Worm (Caenorhabditis elegans) whole organism, L1 larva: ENCODE results near the gene tpst-1.

Experiments
- aly-2 ChIP-seq: fragments of 150-350 bp; optimal IDR thresholded peaks from 2 replicates; lab custom pipeline; 2014; ENCODE audit warnings: missing biosample characterization, missing genetic modification characterization
- fkh-4 ChIP-seq: sonication (generic microtip); optimal IDR thresholded peaks from 2 replicates; lab custom pipeline; 2016; ENCODE audit warnings: missing compliant biosample characterization, missing genetic modification characterization, borderline replicate concordance
- lin-15B ChIP-seq: fragments of 150-350 bp; sonication (generic microtip); optimal IDR thresholded peaks from 3 replicates; lab custom pipeline; 2014; ENCODE audit warnings: missing biosample characterization, missing genetic modification characterization
- lin-39 ChIP-seq: fragments of 150-350 bp; optimal IDR thresholded peaks from 2 replicates; lab custom pipeline; 2014; ENCODE audit warnings: missing biosample characterization, missing genetic modification reagents, missing genetic modification characterization
- nhr-11 ChIP-seq: fragments of 150-350 bp; optimal IDR thresholded peaks from 2 replicates; lab custom pipeline; 2014; ENCODE audit warnings: missing biosample characterization, missing genetic modification characterization
- nhr-77 ChIP-seq: fragments of 150-350 bp; optimal IDR thresholded peaks from 2 replicates; lab custom pipeline; 2014; ENCODE audit warnings: missing biosample characterization, missing genetic modification characterization
- pqm-1 ChIP-seq: sonication (generic microtip); optimal IDR thresholded peaks from 3 replicates; lab custom pipeline; 2017; ENCODE audit warnings: missing biosample characterization, missing genetic modification characterization
- unc-30 ChIP-seq: sonication (generic microtip); optimal IDR thresholded peaks from 2 replicates; lab custom pipeline; 2017; ENCODE audit warnings: missing biosample characterization, missing genetic modification characterization
- unc-62 ChIP-seq: fragments of 150-350 bp; optimal IDR thresholded peaks from 2 replicates; lab custom pipeline; 2014; ENCODE audit warnings: missing biosample characterization, missing genetic modification reagents, missing genetic modification characterization
- zag-1 ChIP-seq: fragments of 150-350 bp; optimal IDR thresholded peaks from 2 replicates; lab custom pipeline; 2014; ENCODE audit warnings: missing biosample characterization, missing genetic modification characterization

DNA sequence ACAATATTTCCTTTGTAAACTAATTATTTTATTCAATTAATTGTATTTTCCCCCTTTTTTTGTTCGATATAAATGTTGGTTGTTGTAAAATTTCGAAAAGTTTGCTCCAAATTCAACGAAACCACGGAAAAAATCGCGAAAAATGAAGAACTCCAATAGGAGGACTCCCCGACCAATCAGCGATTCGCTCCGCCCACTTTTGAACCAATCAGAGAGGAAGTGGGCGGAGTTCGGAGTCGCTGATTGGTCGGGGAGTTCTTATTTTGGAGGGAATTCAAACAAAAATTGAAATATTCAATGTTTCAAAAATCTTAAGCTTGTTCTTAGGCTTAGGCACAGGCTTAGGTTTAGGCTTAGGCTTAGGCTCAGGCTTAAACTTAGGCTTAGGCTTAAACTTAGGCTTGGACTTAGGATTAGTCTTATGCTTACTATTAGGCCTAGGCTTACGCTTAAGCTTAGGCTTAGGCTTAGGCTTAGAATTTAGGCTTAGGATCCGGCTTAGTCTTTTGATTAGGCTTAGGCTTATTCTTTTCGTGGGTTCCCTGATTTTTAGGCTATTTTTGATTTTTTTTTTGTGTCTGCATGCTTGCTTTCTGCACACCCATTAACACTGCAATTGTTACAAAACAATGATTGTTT lies 21.6 kb downstream of the tpst-1 start:
- TF ChIP-seq fkh-4 (tag; lab: Kevin White, UChicago) (no peak), nhr-11 (tag; lab: Kevin White, UChicago) (no peak), zag-1 (tag; lab: Kevin White, UChicago) (no peak), nhr-77 (tag; lab: Kevin White, UChicago) (no peak), lin-15B (tag; lab: Kevin White, UChicago) (no peak), pqm-1 (tag; lab: Kevin White, UChicago) (no peak), unc-62 (no peak), aly-2 (no peak), unc-30 (tag; lab: Kevin White, UChicago) (no peak), lin-39 (no peak)
